Worm (Caenorhabditis elegans) whole organism, late embryonic: ENCODE results near the gene clc-3.

Experiments used
- fkh-10 ChIP-seq: fragments of 150-350 bp; optimal IDR thresholded peaks from 2 replicates; lab custom pipeline; 2014; ENCODE audit warnings: missing biosample characterization, missing genetic modification reagents, missing genetic modification characterization
- nhr-11 ChIP-seq: fragments of 150-350 bp; optimal IDR thresholded peaks from 2 replicates; lab custom pipeline; 2014; ENCODE audit warnings: missing biosample characterization, missing genetic modification characterization
- sox-2 ChIP-seq: fragments of 200-800 bp; sonication (Bioruptor generic); IDR thresholded peaks from 2 replicates; pipeline ENCODE4 v1.3.6; 2022; ENCODE audit warnings: missing genetic modification reagents, missing genetic modification characterization, missing compliant biosample characterization
- unc-86 ChIP-seq: sonication (generic microtip); optimal IDR thresholded peaks from 2 replicates; lab custom pipeline; 2016; ENCODE audit warnings: missing genetic modification characterization, missing compliant biosample characterization

ce11 chrX:3380167-3380566, 5.6 kb upstream of the clc-3 start, which contains the start of gene ZK563.7:
- TF ChIP-seq unc-86 (tag; lab: Kevin White, UChicago), result no peak
- no peak for TF ChIP-seq fkh-10
- TF ChIP-seq sox-2 (GFP tag; lab: Robert Waterston, UW), result no peak
- TF ChIP-seq nhr-11, result no peak
